Worm (Caenorhabditis elegans): ENCODE results near the gene sel-13.
"Not testable (repeated sequence)": the region's sequence is repeated elsewhere in the genome, so short reads cannot be mapped to it uniquely, and the experiment has no call there.

sel-13 gene

ce11 chrIII:4699922-4700321 lies at the start of gene sel-13:
sel-13 (minus strand) TSS chrIII:4700224.
- TF ChIP-seq ets-7 (tag; optimal IDR thresholded peaks at IDR 0.05) (no peak), tra-4 (tag; optimal IDR thresholded peaks at IDR 0.05) (no peak)

ce11 chrIII:4748666-4749065 lies 48.6 kb upstream of the sel-13 start:
- TF ChIP-seq hmbx-1 (tag; optimal IDR thresholded peaks at IDR 0.05), result no peak
- TF ChIP-seq ets-7 (tag; optimal IDR thresholded peaks at IDR 0.05), result no peak
- no peak for TF ChIP-seq aly-1 (tag; optimal IDR thresholded peaks at IDR 0.05)
- TF ChIP-seq B0310.2 (tag; optimal IDR thresholded peaks at IDR 0.05), result no peak
- no peak for TF ChIP-seq flt-1 (GFP tag; IDR thresholded peaks at IDR 0.05)
- no peak for TF ChIP-seq scrt-1 (GFP tag; IDR thresholded peaks at IDR 0.05)
- no peak for TF ChIP-seq hnd-1 (tag; optimal IDR thresholded peaks at IDR 0.05)

DNA sequence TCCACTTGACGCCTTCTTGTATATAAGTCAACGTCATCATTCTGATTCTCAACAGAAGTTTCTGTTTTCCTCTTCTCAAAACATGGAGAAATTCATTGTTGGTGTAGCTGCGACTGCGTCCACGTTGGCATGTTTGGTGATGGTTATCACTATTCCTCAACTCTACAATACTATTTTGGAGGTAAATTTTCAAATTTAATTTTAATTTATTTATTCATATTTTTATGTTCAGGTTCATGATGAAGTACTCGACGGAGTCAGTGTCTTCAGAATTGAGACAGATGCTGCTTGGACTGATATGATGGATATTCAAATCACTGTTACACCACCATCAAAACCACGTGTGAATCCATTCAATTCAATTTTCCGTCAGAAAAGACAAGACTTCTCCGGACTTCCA lies 48.1 kb upstream of the sel-13 start, which contains the start of gene col-89:
Gene col-89 (plus strand): TSS at position 19 of the 400 bp plus-strand sequence.
- TF ChIP-seq flt-1 (GFP tag; IDR thresholded peaks at IDR 0.05), result no peak
- no peak for TF ChIP-seq F13C5.2 (tag; optimal IDR thresholded peaks at IDR 0.05)
- TF ChIP-seq ceh-13 (GFP tag; optimal IDR thresholded peaks at IDR 0.05), result no peak
- no peak for TF ChIP-seq tbx-11 (GFP tag; IDR thresholded peaks at IDR 0.05)
- TF ChIP-seq hmg-4 (GFP tag; optimal IDR thresholded peaks at IDR 0.05), result no peak
- TF ChIP-seq tra-4 (tag; optimal IDR thresholded peaks at IDR 0.05), result no peak
- no peak for TF ChIP-seq ceh-36 (tag; optimal IDR thresholded peaks at IDR 0.05)
- no peak for TF ChIP-seq hmbx-1 (tag; optimal IDR thresholded peaks at IDR 0.05)

- no peak for TF ChIP-seq tbx-11 (GFP tag; IDR thresholded peaks at IDR 0.05)
- TF ChIP-seq sea-1 (GFP tag; conservative IDR thresholded peaks at IDR 0.05), result no peak
- no peak for TF ChIP-seq tra-4 (tag; optimal IDR thresholded peaks at IDR 0.05)
- no peak for TF ChIP-seq scrt-1 (GFP tag; IDR thresholded peaks at IDR 0.05)
- TF ChIP-seq pes-1 (GFP tag; IDR thresholded peaks at IDR 0.05), result no peak
- no peak for TF ChIP-seq flt-1 (GFP tag; IDR thresholded peaks at IDR 0.05)
- no peak for TF ChIP-seq hnd-1 (tag; optimal IDR thresholded peaks at IDR 0.05)
- no peak for TF ChIP-seq aly-1 (tag; optimal IDR thresholded peaks at IDR 0.05)
- TF ChIP-seq tbx-37 (GFP tag; conservative IDR thresholded peaks at IDR 0.05), result no peak
- TF ChIP-seq ceh-13 (GFP tag; optimal IDR thresholded peaks at IDR 0.05), result no peak
- TF ChIP-seq ets-7 (tag; optimal IDR thresholded peaks at IDR 0.05), result no peak
- TF ChIP-seq ama-1 (optimal IDR thresholded peaks at IDR 0.05), result no peak
- no peak for TF ChIP-seq F13C5.2 (tag; optimal IDR thresholded peaks at IDR 0.05)
- TF ChIP-seq hmbx-1 (tag; optimal IDR thresholded peaks at IDR 0.05), result no peak
- no peak for TF ChIP-seq ceh-36 (tag; optimal IDR thresholded peaks at IDR 0.05)
- no peak for TF ChIP-seq B0310.2 (tag; optimal IDR thresholded peaks at IDR 0.05)
- no peak for TF ChIP-seq hmg-4 (GFP tag; optimal IDR thresholded peaks at IDR 0.05)
Measured at ce11 chrIII:4745934-4746333, 45.9 kb upstream of the sel-13 start, which contains the start of gene F17C8.6. F17C8.6 (minus strand) TSS chrIII:4746034.

- not testable (repeated sequence) for TF ChIP-seq ceh-36 (tag; optimal IDR thresholded peaks at IDR 0.05); tbx-11 (GFP tag; IDR thresholded peaks at IDR 0.05); flt-1 (GFP tag; IDR thresholded peaks at IDR 0.05)
Measured at ce11 chrIII:4742620-4743019, 42.6 kb upstream of the sel-13 start, which contains the start of gene twk-6. twk-6 (plus strand) TSS chrIII:4742920.

ce11 chrIII:4740820-4741219 lies 40.8 kb upstream of the sel-13 start:
- no peak for TF ChIP-seq ceh-36 (tag; optimal IDR thresholded peaks at IDR 0.05)
- TF ChIP-seq flt-1 (GFP tag; IDR thresholded peaks at IDR 0.05), result no peak
- no peak for TF ChIP-seq tra-4 (tag; optimal IDR thresholded peaks at IDR 0.05)
- TF ChIP-seq F13C5.2 (tag; optimal IDR thresholded peaks at IDR 0.05), result no peak
- no peak for TF ChIP-seq tbx-11 (GFP tag; IDR thresholded peaks at IDR 0.05)
- no peak for TF ChIP-seq pes-1 (GFP tag; IDR thresholded peaks at IDR 0.05)
- no peak for TF ChIP-seq aly-1 (tag; optimal IDR thresholded peaks at IDR 0.05)
- no peak for TF ChIP-seq hmg-4 (GFP tag; optimal IDR thresholded peaks at IDR 0.05)
- no peak for TF ChIP-seq scrt-1 (GFP tag; IDR thresholded peaks at IDR 0.05)

ce11 chrIII:4739975-4740374 lies 40.0 kb upstream of the sel-13 start, which contains the start of gene ras-2:
ras-2 (minus strand) TSS chrIII:4740075.
- TF ChIP-seq aly-1 (tag; optimal IDR thresholded peaks at IDR 0.05), result no peak
- TF ChIP-seq hmg-4 (GFP tag; optimal IDR thresholded peaks at IDR 0.05), result no peak
- no peak for TF ChIP-seq ceh-13 (GFP tag; optimal IDR thresholded peaks at IDR 0.05)
- no peak for TF ChIP-seq F13C5.2 (tag; optimal IDR thresholded peaks at IDR 0.05)
- TF ChIP-seq tbx-11 (GFP tag; IDR thresholded peaks at IDR 0.05), result no peak
- no peak for TF ChIP-seq tra-4 (tag; optimal IDR thresholded peaks at IDR 0.05)
- no peak for TF ChIP-seq pes-1 (GFP tag; IDR thresholded peaks at IDR 0.05)
- no peak for TF ChIP-seq scrt-1 (GFP tag; IDR thresholded peaks at IDR 0.05)
- TF ChIP-seq sea-1 (GFP tag; conservative IDR thresholded peaks at IDR 0.05), result no peak
- TF ChIP-seq tbx-37 (GFP tag; conservative IDR thresholded peaks at IDR 0.05), result no peak
- TF ChIP-seq flt-1 (GFP tag; IDR thresholded peaks at IDR 0.05), result no peak
- TF ChIP-seq hnd-1 (tag; optimal IDR thresholded peaks at IDR 0.05), result no peak
- no peak for TF ChIP-seq ceh-36 (tag; optimal IDR thresholded peaks at IDR 0.05)
- TF ChIP-seq hmbx-1 (tag; optimal IDR thresholded peaks at IDR 0.05), result no peak
- TF ChIP-seq ama-1 (optimal IDR thresholded peaks at IDR 0.05), result no peak
- no peak for TF ChIP-seq ets-7 (tag; optimal IDR thresholded peaks at IDR 0.05)
- no peak for TF ChIP-seq B0310.2 (tag; optimal IDR thresholded peaks at IDR 0.05)

- no peak for TF ChIP-seq flt-1 (GFP tag; IDR thresholded peaks at IDR 0.05)
- TF ChIP-seq hnd-1 (tag; optimal IDR thresholded peaks at IDR 0.05), result no peak
- TF ChIP-seq scrt-1 (GFP tag; IDR thresholded peaks at IDR 0.05), result no peak
- no peak for TF ChIP-seq F13C5.2 (tag; optimal IDR thresholded peaks at IDR 0.05)
- no peak for TF ChIP-seq hmg-4 (GFP tag; optimal IDR thresholded peaks at IDR 0.05)
- TF ChIP-seq pes-1 (GFP tag; IDR thresholded peaks at IDR 0.05), result no peak
- no peak for TF ChIP-seq tbx-11 (GFP tag; IDR thresholded peaks at IDR 0.05)
- TF ChIP-seq ceh-36 (tag; optimal IDR thresholded peaks at IDR 0.05), result no peak
- no peak for TF ChIP-seq tbx-37 (GFP tag; conservative IDR thresholded peaks at IDR 0.05)
- TF ChIP-seq ceh-13 (GFP tag; optimal IDR thresholded peaks at IDR 0.05), result no peak
- no peak for TF ChIP-seq ets-7 (tag; optimal IDR thresholded peaks at IDR 0.05)
- TF ChIP-seq B0310.2 (tag; optimal IDR thresholded peaks at IDR 0.05), result no peak
- no peak for TF ChIP-seq hmbx-1 (tag; optimal IDR thresholded peaks at IDR 0.05)
- TF ChIP-seq tra-4 (tag; optimal IDR thresholded peaks at IDR 0.05), result no peak
- no peak for TF ChIP-seq ama-1 (optimal IDR thresholded peaks at IDR 0.05)
- no peak for TF ChIP-seq sea-1 (GFP tag; conservative IDR thresholded peaks at IDR 0.05)
- TF ChIP-seq aly-1 (tag; optimal IDR thresholded peaks at IDR 0.05), result no peak
Measured at ce11 chrIII:4735443-4735842, 35.4 kb upstream of the sel-13 start, which contains the start of gene F17C8.7. F17C8.7 (plus strand) TSS chrIII:4735743.
